Worm (Caenorhabditis elegans) whole organism, dauer: ENCODE data around the gene clec-6.

ENCODE experiments used
- unc-62 ChIP-seq: sonication (generic microtip); optimal IDR thresholded peaks from 2 replicates; lab custom pipeline; 2017; ENCODE audit warnings: missing biosample characterization, missing genetic modification reagents, missing genetic modification characterization

Gene clec-6

DNA sequence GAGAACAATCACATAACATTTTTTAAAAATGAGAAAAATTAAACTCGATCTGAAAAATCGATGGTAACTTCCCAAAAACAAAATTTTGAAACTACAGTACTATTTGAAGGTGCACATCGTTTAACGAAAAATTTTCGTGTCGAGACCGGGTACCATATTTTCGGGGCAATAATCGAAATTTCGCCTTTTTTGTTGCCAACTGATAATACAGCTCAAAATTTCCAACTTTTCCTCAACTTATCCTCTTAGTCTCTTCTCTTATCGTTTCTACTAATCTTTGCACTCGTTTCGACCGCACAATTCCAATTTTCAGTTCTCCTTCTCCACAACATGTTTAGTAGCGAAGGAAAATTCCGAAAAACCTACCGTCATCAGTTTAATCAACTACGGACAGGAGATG is 19.7 kb upstream of the clec-6 start, which contains the start of gene rom-1:
Gene rom-1, plus strand, starts transcription at position 301 of the 400 bp plus-strand sequence.
- no peak for TF ChIP-seq unc-62 (GFP tag; lab: Kevin White, UChicago)

DNA sequence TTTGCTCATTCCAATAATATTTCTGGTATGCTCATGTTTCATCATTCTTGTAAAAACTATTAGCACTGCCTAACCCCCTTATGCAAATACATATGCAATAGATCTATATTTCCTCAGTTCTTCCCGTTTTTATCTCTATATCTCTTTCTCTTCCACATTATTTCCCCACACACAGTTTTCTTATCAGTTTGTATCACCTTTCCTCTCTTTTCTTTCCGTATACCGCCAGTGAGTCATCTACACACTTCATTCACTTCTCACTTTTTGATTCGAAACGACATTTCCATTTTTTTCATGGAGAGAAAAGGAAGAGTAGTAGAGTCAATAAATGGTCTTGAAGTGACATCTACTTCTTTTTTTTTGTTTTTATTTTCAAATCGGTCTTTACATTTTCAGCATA is 19.1 kb upstream of the clec-6 start:
- no peak for TF ChIP-seq unc-62 (GFP tag; lab: Kevin White, UChicago)

DNA sequence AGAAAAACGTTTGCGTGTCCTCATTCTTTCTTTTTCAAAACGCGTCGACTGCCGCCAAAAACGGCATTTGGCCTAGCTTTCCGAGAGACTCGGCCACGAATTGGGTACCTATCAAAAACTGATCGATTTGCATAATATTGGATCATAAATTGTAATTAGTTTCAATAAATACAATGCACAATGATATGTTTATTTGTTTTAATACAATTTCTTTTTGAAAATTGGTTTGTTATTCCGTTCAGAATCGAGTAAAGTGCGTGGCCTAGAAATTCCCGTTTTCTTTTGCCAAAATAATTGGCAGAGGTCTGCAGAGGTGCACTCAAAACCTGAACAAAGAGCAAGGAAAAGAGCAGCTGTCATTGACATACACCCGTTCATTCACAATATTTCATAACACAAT is 18.2 kb upstream of the clec-6 start, which contains the start of gene F26F4.8:
Gene F26F4.8, minus strand, starts transcription at position 69 of the 400 bp plus-strand sequence.
- TF ChIP-seq unc-62 (GFP tag; lab: Kevin White, UChicago): no peak

DNA sequence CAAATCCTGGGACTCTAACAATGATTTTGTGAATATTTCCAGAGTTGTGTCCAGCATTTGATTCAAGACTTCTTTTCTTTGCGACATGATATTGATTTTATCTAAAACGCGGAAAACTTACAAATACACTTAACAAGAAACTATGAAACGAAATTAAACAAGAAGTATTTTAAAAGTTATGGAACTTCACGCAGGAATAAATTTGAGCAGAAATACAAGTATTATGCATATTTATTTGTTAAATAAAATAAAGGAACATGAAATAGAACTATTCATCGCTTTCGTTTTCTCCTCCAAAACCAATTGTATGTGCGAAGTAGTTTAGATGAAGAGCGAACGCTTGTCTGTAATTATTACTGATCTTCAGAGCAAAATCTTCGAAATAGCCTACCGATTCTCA is 16.5 kb upstream of the clec-6 start, which contains the start of gene kbp-2:
Gene kbp-2, minus strand, starts transcription at position 101 of the 400 bp plus-strand sequence.
- no peak for TF ChIP-seq unc-62 (GFP tag; lab: Kevin White, UChicago)

DNA sequence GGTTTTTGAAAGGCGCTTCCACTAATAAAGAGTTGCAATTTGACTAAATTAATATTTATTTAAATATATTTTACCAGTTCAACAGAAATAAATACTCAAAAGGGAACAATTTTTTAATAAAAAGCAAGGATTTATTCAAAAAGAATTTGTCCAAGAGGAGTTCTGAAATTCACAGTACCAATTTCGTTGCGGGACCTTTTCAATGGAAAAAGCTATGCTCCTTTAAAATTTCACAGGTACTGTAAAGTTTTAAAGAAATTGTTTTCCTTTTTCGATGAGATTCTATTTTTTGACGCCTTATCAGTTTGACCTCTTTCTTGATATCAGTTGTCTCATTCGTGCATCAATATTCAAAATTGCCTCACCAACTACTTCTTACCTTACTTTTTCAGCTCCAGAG is 13.0 kb upstream of the clec-6 start, which contains the start of gene tag-340:
Gene tag-340, plus strand, starts transcription at position 249 of the 400 bp plus-strand sequence.
- TF ChIP-seq unc-62 (GFP tag; lab: Kevin White, UChicago): no peak

DNA sequence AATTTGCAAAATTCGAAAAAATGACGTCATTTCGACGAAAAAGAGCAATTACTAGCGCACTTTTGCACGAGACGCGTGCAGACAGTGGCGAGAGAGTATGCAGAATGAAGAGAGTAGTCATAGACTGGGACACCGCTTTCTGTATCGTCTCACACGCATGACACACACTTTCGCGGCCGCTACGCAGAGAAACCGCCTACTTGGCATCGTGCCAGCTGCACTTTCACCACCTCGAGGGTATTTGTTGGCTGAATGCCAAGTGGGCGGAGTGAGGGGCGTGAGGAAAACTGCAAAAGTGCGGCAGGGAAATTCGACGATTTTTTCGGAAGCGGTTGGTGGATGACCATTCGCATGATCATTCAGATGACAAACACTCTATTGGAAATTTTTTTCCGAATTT is 12.5 kb upstream of the clec-6 start:
- no peak for TF ChIP-seq unc-62 (GFP tag; lab: Kevin White, UChicago)

DNA sequence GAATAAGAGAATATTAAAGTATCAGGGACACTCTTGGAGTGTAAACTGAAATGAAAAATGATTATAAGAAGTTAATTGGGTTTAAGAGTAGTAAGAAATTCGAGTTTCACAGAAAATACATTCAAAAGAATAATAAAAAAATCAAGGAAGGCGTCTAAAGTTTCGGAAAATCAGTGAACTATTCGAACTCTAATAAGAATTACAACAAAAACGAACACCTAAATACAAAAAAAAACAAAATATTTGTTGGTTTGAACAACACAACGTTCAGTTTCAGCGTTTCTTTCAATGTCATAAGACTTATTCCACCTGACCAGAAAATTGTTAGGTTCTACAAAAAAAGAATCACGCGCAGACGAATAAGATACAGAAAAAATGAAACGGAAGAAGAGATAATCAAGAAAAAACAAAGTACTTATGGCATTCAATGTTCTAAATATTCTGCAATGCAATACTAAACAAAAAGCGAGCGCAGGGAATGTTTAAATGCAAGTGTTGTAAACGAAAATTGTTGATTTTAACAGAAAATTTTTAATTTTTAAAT is 11.9 kb upstream of the clec-6 start, which contains the start of gene nhl-2:
Gene nhl-2, minus strand, starts transcription at position 51 of the 544 bp plus-strand sequence.
- no peak for TF ChIP-seq unc-62 (GFP tag; lab: Kevin White, UChicago)

DNA sequence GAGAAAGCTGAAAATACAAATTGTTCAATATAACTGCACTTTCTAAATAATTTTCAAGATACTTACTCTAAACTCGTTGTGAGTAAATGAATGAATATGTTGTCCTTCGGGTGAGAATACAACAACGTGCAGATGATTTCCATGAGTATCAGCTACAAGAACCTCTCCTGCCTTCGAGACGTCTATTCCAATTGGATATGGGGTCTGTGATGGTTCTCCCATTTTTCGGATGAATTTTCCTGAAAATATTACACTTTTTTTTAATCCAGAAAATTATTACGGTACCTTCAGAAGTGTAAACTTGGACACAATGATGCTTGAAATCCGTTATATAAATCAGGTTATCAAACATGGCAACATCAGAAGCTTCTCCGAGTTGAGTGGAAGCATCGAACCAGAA is 8.1 kb upstream of the clec-6 start:
- TF ChIP-seq unc-62 (GFP tag; lab: Kevin White, UChicago): no peak

DNA sequence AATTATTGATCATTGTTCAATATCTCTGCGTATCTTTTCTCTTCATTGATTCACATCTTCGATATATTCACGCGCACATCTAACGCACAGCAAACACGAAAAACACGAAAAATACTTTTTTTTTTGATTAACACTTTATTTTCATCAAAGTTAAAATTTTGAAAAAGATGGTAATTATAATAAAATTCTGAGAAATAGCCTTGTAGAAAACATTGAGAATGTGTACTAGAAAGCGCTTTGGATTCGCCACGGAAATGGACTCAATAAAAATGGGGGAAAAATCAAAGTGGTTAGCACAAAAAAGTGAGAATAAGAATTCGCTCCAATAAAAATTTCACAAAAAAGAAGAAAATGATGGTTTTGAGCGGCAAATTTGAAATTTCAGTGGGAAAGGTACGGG is 6.3 kb upstream of the clec-6 start, which contains the start of gene F26F4.6:
Gene F26F4.6, minus strand, starts transcription at position 101 of the 400 bp plus-strand sequence.
- TF ChIP-seq unc-62 (GFP tag; lab: Kevin White, UChicago): no peak

DNA sequence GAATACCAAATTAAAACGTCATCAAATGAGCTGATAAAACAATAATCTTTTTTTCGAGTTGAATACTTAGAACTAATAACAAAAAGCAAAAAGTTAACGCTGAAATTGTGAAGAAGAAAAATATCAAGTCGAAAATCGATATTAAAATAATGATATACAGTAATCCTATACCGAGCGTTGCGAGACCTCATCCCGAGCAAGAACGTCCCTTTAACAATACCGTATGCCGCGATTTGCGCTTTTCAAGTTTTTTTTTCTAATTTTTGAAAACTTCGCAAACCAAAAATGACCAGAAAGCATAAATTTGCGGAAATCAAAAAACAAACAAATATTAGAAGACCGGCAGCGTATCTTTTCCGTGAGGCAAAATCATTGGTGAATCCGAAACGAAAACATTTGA is 3.8 kb upstream of the clec-6 start, which contains the start of gene F26F4.5:
Gene F26F4.5, minus strand, starts transcription at position 256 of the 400 bp plus-strand sequence.
- TF ChIP-seq unc-62 (GFP tag; lab: Kevin White, UChicago): no peak

DNA sequence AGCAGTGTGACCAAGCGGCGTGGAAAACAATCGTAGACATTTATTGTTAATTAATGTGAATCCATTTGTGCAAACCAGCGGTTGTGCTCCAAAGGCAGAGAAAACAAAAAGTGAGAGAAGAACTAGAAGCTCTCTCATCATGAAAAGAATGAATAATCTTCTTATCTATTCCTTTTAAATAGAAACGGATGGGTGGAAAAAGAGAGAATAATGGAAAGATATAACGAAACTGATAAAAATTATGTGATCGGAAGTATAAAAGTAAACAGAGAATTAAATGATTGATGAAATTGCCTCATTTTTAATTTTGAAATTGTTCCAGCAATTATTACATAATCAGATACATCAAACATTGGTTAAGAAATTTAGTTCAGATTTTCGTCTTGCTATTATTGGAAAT is 3.8 kb downstream of the clec-6 start, which contains the start of gene clec-5:
Gene clec-5, minus strand, starts transcription at position 178 of the 400 bp plus-strand sequence.
- no peak for TF ChIP-seq unc-62 (GFP tag; lab: Kevin White, UChicago)

DNA sequence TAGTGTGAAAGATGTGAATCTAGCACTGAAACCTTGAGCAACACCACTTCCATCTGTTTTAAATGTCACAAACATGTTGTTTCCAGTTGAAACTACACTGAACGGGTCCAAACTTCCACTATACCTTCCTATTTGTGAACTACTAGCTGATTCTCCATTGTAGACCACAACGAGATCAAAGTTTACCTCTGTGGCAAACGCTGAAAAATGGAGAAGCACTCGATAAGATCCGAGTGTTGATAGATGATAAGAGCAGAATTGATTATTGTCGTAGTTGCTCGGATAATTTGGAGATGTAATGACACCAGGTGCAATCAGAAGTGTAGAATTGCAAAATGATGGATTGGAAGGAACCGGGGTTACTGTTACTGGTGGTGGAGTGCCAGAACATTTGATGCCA is 5.3 kb downstream of the clec-6 start:
- no peak for TF ChIP-seq unc-62 (GFP tag; lab: Kevin White, UChicago)

DNA sequence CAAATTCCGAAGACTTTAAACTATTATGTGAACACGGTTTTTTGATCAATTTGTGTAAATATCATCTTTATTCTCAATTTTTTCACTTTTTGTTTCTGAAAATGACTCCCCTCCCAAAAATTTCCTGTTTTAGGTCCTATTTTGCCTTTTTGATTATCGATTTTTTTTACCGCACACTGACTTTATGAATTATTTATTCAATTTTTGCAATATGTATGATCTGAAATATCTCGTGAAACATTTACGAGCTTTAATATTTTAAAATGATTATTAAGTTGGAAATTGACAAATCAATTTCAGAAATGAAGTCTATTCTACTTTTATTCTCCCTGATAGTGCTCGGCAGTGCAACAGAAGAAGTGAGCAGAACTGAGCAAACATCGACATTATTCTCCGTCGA is 7.8 kb downstream of the clec-6 start, which contains the start of gene C35D10.1:
Gene C35D10.1, plus strand, starts transcription at position 301 of the 400 bp plus-strand sequence.
- no peak for TF ChIP-seq unc-62 (GFP tag; lab: Kevin White, UChicago)

DNA sequence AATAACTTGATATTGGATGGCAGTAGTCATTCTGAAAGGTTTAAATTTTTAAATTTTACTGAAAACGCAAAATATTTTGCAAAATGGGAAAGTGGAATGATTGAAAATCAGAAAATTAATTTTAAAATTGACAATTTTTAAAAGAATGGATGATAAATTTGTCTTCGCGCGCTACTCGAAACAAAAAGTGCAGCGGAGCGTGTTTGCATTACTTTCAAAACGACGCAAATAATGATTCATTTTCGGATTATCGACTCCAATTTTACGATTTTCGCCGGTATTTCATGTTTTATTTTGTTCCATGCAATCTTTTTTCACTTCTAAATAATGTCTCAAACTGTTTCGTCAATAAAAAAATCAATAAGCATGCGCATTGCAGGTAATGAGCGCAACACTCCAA is 9.0 kb downstream of the clec-6 start, which contains the start of the genes tost-1 and arx-6:
Gene tost-1, minus strand, starts transcription at position 31 of the 400 bp plus-strand sequence.
Gene arx-6, plus strand, starts transcription at position 378 of the 400 bp plus-strand sequence.
- TF ChIP-seq unc-62 (GFP tag; lab: Kevin White, UChicago): no peak

DNA sequence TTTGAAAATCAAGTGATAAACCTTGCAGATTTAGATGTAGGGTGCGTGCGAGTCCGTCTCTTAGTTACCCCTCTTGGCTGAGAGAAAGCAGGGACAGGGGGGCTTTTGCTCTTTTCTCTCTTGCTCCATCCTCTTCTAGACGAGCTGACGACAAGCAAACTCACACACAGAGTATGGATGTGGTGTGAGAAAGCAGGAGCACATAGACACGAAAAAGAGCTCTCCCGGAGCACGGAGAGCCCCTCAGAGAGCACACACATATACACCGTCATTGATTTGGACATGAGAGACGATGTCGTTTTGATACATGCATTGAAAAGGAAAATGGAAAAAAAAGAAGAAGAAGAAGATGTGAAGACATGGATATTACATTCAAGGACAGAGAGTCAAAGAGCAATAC is 11.6 kb downstream of the clec-6 start:
- no peak for TF ChIP-seq unc-62 (GFP tag; lab: Kevin White, UChicago)

DNA sequence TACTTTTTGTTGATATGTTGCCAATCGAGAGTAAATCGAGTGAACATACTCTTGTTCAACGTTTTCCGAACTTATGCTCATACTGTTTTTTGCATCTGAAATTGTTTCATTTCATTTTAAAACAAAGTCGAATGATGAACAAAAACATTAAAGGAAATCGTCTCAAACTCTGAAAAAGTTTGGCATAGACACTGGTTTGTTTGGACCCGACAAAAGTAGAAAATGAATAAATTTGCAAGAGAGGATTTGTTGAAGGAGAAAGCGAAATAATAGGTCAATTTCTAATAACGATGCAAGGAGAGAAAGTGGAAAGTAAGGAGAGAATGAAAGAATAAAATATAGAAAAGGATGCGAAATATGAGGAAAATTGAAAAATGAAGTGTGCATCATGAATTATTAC is 12.6 kb downstream of the clec-6 start, which contains the start of gene C35D10.12:
Gene C35D10.12, minus strand, starts transcription at position 101 of the 400 bp plus-strand sequence.
- no peak for TF ChIP-seq unc-62 (GFP tag; lab: Kevin White, UChicago)

DNA sequence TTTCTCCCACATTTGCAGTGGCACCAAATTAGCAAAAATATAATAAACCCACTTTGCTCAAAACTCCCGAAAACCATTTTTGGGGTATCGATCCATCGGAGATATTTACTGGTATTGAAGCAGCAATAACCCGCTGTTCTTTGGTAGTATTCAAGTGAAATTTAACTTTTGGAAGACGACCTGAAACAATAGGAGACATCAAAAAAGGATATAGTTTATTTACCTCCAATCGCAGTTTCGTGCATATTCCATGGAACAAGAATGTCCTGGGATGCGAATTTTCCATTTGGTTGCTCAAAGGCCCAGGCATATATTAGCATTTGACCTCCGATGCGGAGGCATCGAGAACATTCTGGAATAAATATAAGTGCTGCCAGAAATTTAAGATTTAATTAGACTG is 13.8 kb downstream of the clec-6 start:
- no peak for TF ChIP-seq unc-62 (GFP tag; lab: Kevin White, UChicago)
